Fruit fly (Drosophila melanogaster): ENCODE data around the gene CG12502.
A peak's percentile ranks its signal among the peaks of the same experiment; 100 is the strongest.

Gene CG12502

dm6 chr3L:821951-822350, 43.2 kb upstream of the CG12502 start (continued):
- no peak for TF ChIP-seq sc (optimal IDR thresholded peaks at IDR 0.05)
- peak; percentile 26 for TF ChIP-seq sc (GFP tag; optimal IDR thresholded peaks at IDR 0.05)
- TF ChIP-seq CG16813 (GFP tag; IDR thresholded peaks at IDR 0.05; ENCODE audit: partially characterized antibody), result no peak
- peak; percentile 63 for TF ChIP-seq grau (tag; optimal IDR thresholded peaks at IDR 0.05)
- no peak for TF ChIP-seq HmgZ (tag; optimal IDR thresholded peaks at IDR 0.05)
- peak; percentile 64 for TF ChIP-seq CG30403 (GFP tag; optimal IDR thresholded peaks at IDR 0.05)
- no peak for TF ChIP-seq vnd (GFP tag; IDR thresholded peaks at IDR 0.05; ENCODE audit: partially characterized antibody)
- peak; percentile 59 for TF ChIP-seq CG10267 (tag; optimal IDR thresholded peaks at IDR 0.05)
- TF ChIP-seq Hmr (GFP tag; optimal IDR thresholded peaks at IDR 0.05), result peak; percentile 54
- no peak for TF ChIP-seq Ets65A (GFP tag)
- peak; percentile 32 for TF ChIP-seq chn (GFP tag; optimal IDR thresholded peaks at IDR 0.05)
- TF ChIP-seq da (GFP tag; optimal IDR thresholded peaks at IDR 0.05), result no peak
- TF ChIP-seq ttk (GFP tag; IDR thresholded peaks at IDR 0.05), result peak; percentile 67
- TF ChIP-seq trh (GFP tag; optimal IDR thresholded peaks at IDR 0.05), result no peak
- TF ChIP-seq Ptx1 (GFP tag; IDR thresholded peaks at IDR 0.05), result peak; percentile 77
- no peak for TF ChIP-seq CG3838 (GFP tag; optimal IDR thresholded peaks at IDR 0.05)
- no peak for TF ChIP-seq usp (GFP tag; optimal IDR thresholded peaks at IDR 0.05)
- TF ChIP-seq CG5953 (GFP tag; IDR thresholded peaks at IDR 0.05), result no peak
- TF ChIP-seq Hr39 (optimal IDR thresholded peaks at IDR 0.05), result no peak
- peak in 1 of 2 experiments; percentile 15 for TF ChIP-seq crp (GFP tag; optimal IDR thresholded peaks at IDR 0.05)
- no peak for TF ChIP-seq CG10543 (GFP tag; optimal IDR thresholded peaks at IDR 0.05)
- TF ChIP-seq bsh (GFP tag; optimal IDR thresholded peaks at IDR 0.05), result peak; percentile 22 to 78
- peak; percentile 81 for TF ChIP-seq Ada2b (GFP tag; IDR thresholded peaks at IDR 0.05)
- peak; percentile 76 for TF ChIP-seq nau (GFP tag; optimal IDR thresholded peaks at IDR 0.05)
- TF ChIP-seq onecut (GFP tag; IDR thresholded peaks at IDR 0.05), result peak; percentile 66
- no peak for TF ChIP-seq Tbp (GFP tag; optimal IDR thresholded peaks at IDR 0.05)
- TF ChIP-seq ranshi (GFP tag; IDR thresholded peaks at IDR 0.05), result peak; percentile 80
- peak; percentile 30 for TF ChIP-seq CG8089 (GFP tag; optimal IDR thresholded peaks at IDR 0.05)
- no peak for TF ChIP-seq CG12744 (GFP tag; optimal IDR thresholded peaks at IDR 0.05)
- TF ChIP-seq Neu2 (GFP tag; optimal IDR thresholded peaks at IDR 0.05; ENCODE audit: borderline replicate concordance), result no peak
- TF ChIP-seq Asciz (GFP tag; optimal IDR thresholded peaks at IDR 0.05), result peak; percentile 71
- peak; percentile 21; the same call in 1 of the 2 replicates for TF ChIP-seq peb (GFP tag; IDR thresholded peaks at IDR 0.05)
- no peak for TF ChIP-seq gcm2 (GFP tag; optimal IDR thresholded peaks at IDR 0.05)
- peak; percentile 56 for TF ChIP-seq ems (GFP tag; optimal IDR thresholded peaks at IDR 0.05)
- peak; percentile 68 for TF ChIP-seq CG1603 (tag; optimal IDR thresholded peaks at IDR 0.05)
- TF ChIP-seq CG11723 (GFP tag; optimal IDR thresholded peaks at IDR 0.05), result peak; percentile 32
- peak; percentile 53 for TF ChIP-seq CG31365 (tag; optimal IDR thresholded peaks at IDR 0.05)
- TF ChIP-seq NC2α (GFP tag; optimal IDR thresholded peaks at IDR 0.05), result no peak
- TF ChIP-seq sens-2 (GFP tag; IDR thresholded peaks at IDR 0.05), result 0 out of 2 replicates have a peak, but pooled peaks have one; percentile 35
- peak; percentile 62 for TF ChIP-seq CG4328 (GFP tag; optimal IDR thresholded peaks at IDR 0.05)
- TF ChIP-seq CG6689 (GFP tag; IDR thresholded peaks at IDR 0.05), result peak; percentile 80
- TF ChIP-seq CG11504 (tag; optimal IDR thresholded peaks at IDR 0.05), result peak; percentile 87
- TF ChIP-seq Pdp1 (GFP tag; optimal IDR thresholded peaks at IDR 0.05), result peak in 1 of 2 experiments; percentile 51
- no peak for TF ChIP-seq CG9609 (GFP tag; optimal IDR thresholded peaks at IDR 0.05)
- peak; percentile 50 for TF ChIP-seq CG8359 (GFP tag; optimal IDR thresholded peaks at IDR 0.05; ENCODE audit: borderline replicate concordance)
- peak; percentile 39 for TF ChIP-seq CG7271 (tag; optimal IDR thresholded peaks at IDR 0.05)
- TF ChIP-seq nmo (GFP tag; optimal IDR thresholded peaks at IDR 0.05), result peak; percentile 59
- peak; percentile 74 for TF ChIP-seq org-1 (GFP tag; optimal IDR thresholded peaks at IDR 0.05)
- TF ChIP-seq zen (tag; optimal IDR thresholded peaks at IDR 0.05), result peak; percentile 66
- peak; percentile 75 for TF ChIP-seq CG12769 (tag; optimal IDR thresholded peaks at IDR 0.05)
- TF ChIP-seq gro (GFP tag; optimal IDR thresholded peaks at IDR 0.05), result no peak
